Worm (Caenorhabditis elegans) whole organism, L1 larva: ENCODE data around the gene F59E12.9.

Source experiments
- F16B12.6 ChIP-seq: fragments of 150-350 bp; optimal IDR thresholded peaks from 2 replicates; lab custom pipeline; 2014; ENCODE audit warnings: missing biosample characterization, missing genetic modification characterization
- aha-1 ChIP-seq: fragments of 150-350 bp; optimal IDR thresholded peaks from 2 replicates; lab custom pipeline; 2014; ENCODE audit warnings: missing biosample characterization, missing genetic modification characterization
- ama-1 ChIP-seq: fragments of 150-350 bp; optimal IDR thresholded peaks from 2 replicates; lab custom pipeline; 2014
- ceh-82 ChIP-seq, 3 experiments: fragments of 150-350 bp in 1 of 3; sonication (generic microtip) in 2 of 3; optimal IDR thresholded peaks; 2 replicates each; lab custom pipeline; 2014 to 2017; ENCODE audit warnings: missing biosample characterization in 3 of 3, missing genetic modification characterization in 3 of 3
- ces-1 ChIP-seq: fragments of 150-350 bp; optimal IDR thresholded peaks from 2 replicates; lab custom pipeline; 2014; ENCODE audit warnings: missing biosample characterization, missing genetic modification reagents, missing genetic modification characterization
- hlh-17 ChIP-seq: fragments of 200-800 bp; sonication (Bioruptor generic); optimal IDR thresholded peaks from 2 replicates; lab custom pipeline; 2018; ENCODE audit warnings: missing genetic modification characterization, mild to moderate bottlenecking, missing compliant biosample characterization, moderate library complexity, borderline replicate concordance
- jun-1 ChIP-seq: fragments of 150-350 bp; optimal IDR thresholded peaks from 2 replicates; lab custom pipeline; 2014; ENCODE audit warnings: missing biosample characterization, missing genetic modification reagents, missing genetic modification characterization
- lin-15B ChIP-seq: fragments of 150-350 bp; sonication (generic microtip); optimal IDR thresholded peaks from 3 replicates; lab custom pipeline; 2014; ENCODE audit warnings: missing biosample characterization, missing genetic modification characterization
- nhr-76 ChIP-seq: sonication (generic microtip); optimal IDR thresholded peaks from 2 replicates; lab custom pipeline; 2017; ENCODE audit warnings: missing biosample characterization, missing genetic modification characterization
- nhr-90 ChIP-seq: sonication (generic microtip); optimal IDR thresholded peaks from 2 replicates; lab custom pipeline; 2016; ENCODE audit warnings: mild to moderate bottlenecking, missing genetic modification characterization, missing compliant biosample characterization; ENCODE audit not compliant: poor library complexity
- rnt-1 ChIP-seq: sonication (generic microtip); optimal IDR thresholded peaks from 2 replicates; lab custom pipeline; 2016; ENCODE audit warnings: mild to moderate bottlenecking, missing genetic modification characterization, moderate library complexity, missing compliant biosample characterization
- skn-1 ChIP-seq: fragments of 150-350 bp; optimal IDR thresholded peaks from 2 replicates; lab custom pipeline; 2014; ENCODE audit warnings: missing biosample characterization, missing genetic modification characterization
- sptf-1 ChIP-seq: fragments of 150-350 bp; optimal IDR thresholded peaks from 2 replicates; lab custom pipeline; 2014; ENCODE audit warnings: missing biosample characterization, missing genetic modification characterization
- sup-37 ChIP-seq: fragments of 200-800 bp; sonication (Bioruptor generic); optimal IDR thresholded peaks from 2 replicates; lab custom pipeline; 2018; ENCODE audit warnings: mild to moderate bottlenecking, missing genetic modification characterization, missing compliant biosample characterization

ce11 chrII:5691216-5691771 lies 44.5 kb upstream of the F59E12.9 start, which contains the start of the genes ndub-5 and eif-2D:
- TF ChIP-seq jun-1 (tag; lab: Kevin White, UChicago) (no peak), ama-1 (lab: Kevin White, UChicago) (no peak), hlh-17 (no peak), F16B12.6 (tag; lab: Kevin White, UChicago) (no peak), ceh-82 (tag; optimal IDR thresholded peaks at IDR 0.05; lab: Kevin White, UChicago) (no peak), lin-15B (tag; lab: Kevin White, UChicago) (no peak), ces-1 (no peak), skn-1 (no peak), nhr-90 (tag; lab: Kevin White, UChicago) (no peak), aha-1 (no peak), nhr-76 (tag; lab: Kevin White, UChicago) (no peak), sup-37 (GFP tag; lab: Kevin White, UChicago) (no peak), sptf-1 (tag; lab: Kevin White, UChicago) (no peak), rnt-1 (tag; lab: Kevin White, UChicago) (no peak)
